Worm (Caenorhabditis elegans): ENCODE results near the gene F58E2.5.

Gene F58E2.5

DNA sequence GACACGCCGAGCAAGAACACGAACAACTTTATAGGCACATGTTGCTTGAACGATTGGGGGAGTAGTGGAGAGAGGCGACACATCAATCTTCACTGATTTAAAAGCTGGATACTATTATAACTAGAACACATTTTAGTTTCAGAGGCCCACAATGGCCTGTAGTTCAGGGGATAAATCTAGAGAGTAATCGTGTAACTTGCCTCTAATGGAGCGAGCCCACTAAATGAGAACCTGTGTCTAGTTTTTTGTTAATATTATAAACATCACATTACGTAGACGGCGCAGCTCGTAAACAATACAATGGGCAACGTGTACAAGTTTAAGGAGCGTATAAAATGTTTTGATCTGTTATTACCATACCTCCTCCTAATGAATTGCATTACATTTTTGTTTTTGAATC, at the start of gene F58E2.5:
TSS of gene F58E2.5 (plus strand) at position 301 of the 400 bp plus-strand sequence.
- no peak for TF ChIP-seq ztf-3 (GFP tag; optimal IDR thresholded peaks at IDR 0.05)
- TF ChIP-seq nhr-27 (tag; optimal IDR thresholded peaks at IDR 0.05): no peak
- TF ChIP-seq mel-28 (tag; optimal IDR thresholded peaks at IDR 0.05; ENCODE audit: borderline replicate concordance): no peak
- TF ChIP-seq B0261.1 (tag; optimal IDR thresholded peaks at IDR 0.05): no peak
- no peak for TF ChIP-seq ztf-22 (GFP tag; optimal IDR thresholded peaks at IDR 0.05)
- no peak for TF ChIP-seq F55B11.4 (tag; optimal IDR thresholded peaks at IDR 0.05; ENCODE audit: borderline replicate concordance, insufficient read depth)
- TF ChIP-seq mcd-1 (GFP tag; IDR thresholded peaks at IDR 0.05): no peak
- TF ChIP-seq athp-1 (tag; optimal IDR thresholded peaks at IDR 0.05): no peak
- TF ChIP-seq sea-2 (GFP tag; IDR thresholded peaks at IDR 0.05): no peak

DNA sequence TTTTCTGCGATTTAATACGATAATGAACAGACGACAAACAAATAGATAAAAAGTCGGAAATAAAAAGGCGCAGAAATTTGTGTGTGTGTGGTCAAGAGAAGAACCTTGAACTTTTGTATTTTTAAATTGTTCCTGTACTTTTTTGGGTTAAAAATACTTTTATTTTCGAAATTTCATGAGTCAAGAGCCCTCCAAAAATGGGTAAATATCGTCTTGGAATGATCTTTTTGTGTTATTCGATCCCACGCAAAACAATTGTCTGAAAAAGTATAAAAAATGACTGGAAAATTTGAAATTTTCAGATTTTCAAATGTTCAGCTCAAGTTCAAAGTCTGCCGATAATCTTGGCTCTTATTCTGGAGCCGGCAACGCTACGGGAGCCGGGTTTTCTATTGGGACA, 49.1 kb upstream of the F58E2.5 start, which contains the start of gene C04C3.14:
TSS of gene C04C3.14 (plus strand) at position 301 of the 400 bp plus-strand sequence.
- TF ChIP-seq aptf-3 (GFP tag; IDR thresholded peaks at IDR 0.05) (no peak), F57A8.1 (GFP tag; optimal IDR thresholded peaks at IDR 0.05) (no peak), nhr-27 (tag; optimal IDR thresholded peaks at IDR 0.05) (no peak), somi-1 (GFP tag; optimal IDR thresholded peaks at IDR 0.05) (no peak), chd-7 (tag; optimal IDR thresholded peaks at IDR 0.05) (no peak), mes-4 (tag; optimal IDR thresholded peaks at IDR 0.05) (no peak), tlf-1 (GFP tag; optimal IDR thresholded peaks at IDR 0.05) (no peak), D2030.7 (GFP tag; IDR thresholded peaks at IDR 0.05) (no peak), lir-1 (GFP tag; conservative IDR thresholded peaks at IDR 0.05) (no peak), B0035.1 (tag; optimal IDR thresholded peaks at IDR 0.05) (no peak), lin-35 (GFP tag; optimal IDR thresholded peaks at IDR 0.05) (no peak), Y95B8A.8 (GFP tag; IDR thresholded peaks at IDR 0.05) (no peak), B0019.2 (GFP tag; conservative IDR thresholded peaks at IDR 0.05) (no peak), ets-4 (GFP tag; optimal IDR thresholded peaks at IDR 0.05) (no peak), lin-54 (GFP tag; optimal IDR thresholded peaks at IDR 0.05) (no peak), snpc-4 (GFP tag; optimal IDR thresholded peaks at IDR 0.05) (no peak), snpc-4 (tag; optimal IDR thresholded peaks at IDR 0.05) (no peak), repo-1 (tag; optimal IDR thresholded peaks at IDR 0.05) (no peak), Y79H2A.3 (GFP tag; conservative IDR thresholded peaks at IDR 0.05) (no peak), hrde-1 (tag; optimal IDR thresholded peaks at IDR 0.05; ENCODE audit: borderline replicate concordance) (no peak), bed-1 (GFP tag; IDR thresholded peaks at IDR 0.05) (no peak)

DNA sequence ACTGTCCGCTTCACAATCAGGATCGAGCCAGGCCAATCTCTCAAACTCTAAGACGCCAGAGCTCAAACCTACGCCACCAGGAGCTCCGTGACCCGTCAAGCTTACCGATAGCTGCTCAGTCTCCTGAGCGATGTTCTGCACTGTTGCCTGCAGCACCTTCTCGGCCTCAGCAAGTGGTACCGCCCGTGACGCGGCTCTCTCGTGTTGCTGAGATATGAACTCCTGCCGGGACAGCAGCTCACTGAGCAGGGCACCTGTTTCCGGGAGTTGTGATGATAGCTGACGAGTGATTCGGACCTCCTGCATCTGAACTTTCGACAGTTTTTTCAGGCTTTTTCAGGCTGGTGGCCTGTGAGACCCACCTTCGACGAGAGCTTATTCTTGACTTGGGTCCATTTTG, 46.6 kb upstream of the F58E2.5 start:
- TF ChIP-seq zfh-2 (GFP tag; conservative IDR thresholded peaks at IDR 0.05): peak; percentile 62; the same call in 1 of the 2 replicates
- peak; percentile 50; the same call in 1 of the 2 replicates for TF ChIP-seq egrh-3 (GFP tag; IDR thresholded peaks at IDR 0.05)
- TF ChIP-seq B0035.1 (tag; optimal IDR thresholded peaks at IDR 0.05): no peak
- TF ChIP-seq bed-2 (GFP tag; IDR thresholded peaks at IDR 0.05): 0 out of 2 replicates have a peak, but pooled peaks have one; percentile 26

DNA sequence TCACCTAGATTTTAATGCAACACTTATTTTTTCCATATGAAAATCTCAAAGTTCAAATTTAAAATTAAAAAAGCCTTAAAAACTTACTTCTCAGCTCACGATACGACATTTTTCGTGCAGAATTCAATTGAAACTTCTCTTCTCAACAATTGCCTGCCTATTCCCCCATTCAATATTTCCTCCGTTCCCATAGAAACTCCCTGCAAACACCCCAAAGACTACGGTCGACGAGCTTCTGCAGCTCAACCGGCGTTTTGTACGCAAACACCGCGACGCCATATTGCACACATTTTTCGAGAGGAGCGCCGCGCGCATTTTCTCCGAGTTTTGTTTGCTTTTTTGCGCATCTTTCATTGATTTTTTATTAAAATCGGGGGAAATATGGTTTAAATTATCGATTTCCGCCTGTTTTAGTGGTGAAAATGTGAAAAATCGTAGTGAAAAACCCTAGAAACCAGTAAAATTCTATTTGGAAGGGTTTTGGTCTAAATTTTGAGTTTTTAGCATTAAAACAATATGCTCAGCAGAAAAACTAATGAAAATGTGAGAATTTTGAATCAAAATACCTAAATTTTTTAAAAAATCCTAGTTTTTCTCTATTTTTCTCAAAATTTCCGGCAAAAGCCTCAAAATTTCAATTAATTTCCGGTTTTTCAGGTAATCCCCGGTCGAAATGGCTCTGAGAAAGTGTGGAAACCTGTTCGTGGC, 45.5 kb upstream of the F58E2.5 start, which contains the start of the genes dyf-3 and pdhb-1:
TSS of gene dyf-3 (minus strand) at position 217 of the 708 bp plus-strand sequence.
TSS of gene pdhb-1 (plus strand) at position 658 of the 708 bp plus-strand sequence.
- TF ChIP-seq efl-1 (GFP tag; optimal IDR thresholded peaks at IDR 0.05) (peak; percentile 34), sea-2 (GFP tag; IDR thresholded peaks at IDR 0.05) (no peak), akir-1 (GFP tag; optimal IDR thresholded peaks at IDR 0.05) (no peak), mel-28 (tag; optimal IDR thresholded peaks at IDR 0.05; ENCODE audit: borderline replicate concordance) (no peak), B0019.2 (GFP tag; conservative IDR thresholded peaks at IDR 0.05) (no peak), tbp1 (GFP tag; optimal IDR thresholded peaks at IDR 0.05) (peak; percentile 10), dox-1 (GFP tag; IDR thresholded peaks at IDR 0.05) (peak; percentile 56; the same call in 1 of the 2 replicates), hlh-26 (GFP tag; conservative IDR thresholded peaks at IDR 0.05) (no peak), egl-44 (GFP tag; IDR thresholded peaks at IDR 0.05) (no peak), mcd-1 (GFP tag; IDR thresholded peaks at IDR 0.05) (peak; percentile 65), hmg-1.2 (GFP tag; IDR thresholded peaks at IDR 0.05) (peak; percentile 25; the same call in 1 of the 2 replicates), aptf-2 (GFP tag; conservative IDR thresholded peaks at IDR 0.05) (no peak), cebp-1 (GFP tag; IDR thresholded peaks at IDR 0.05) (no peak), cebp-1 (tag; optimal IDR thresholded peaks at IDR 0.05) (peak; percentile 8), ztf-6 (GFP tag; IDR thresholded peaks at IDR 0.05) (no peak), dpl-1 (GFP tag; optimal IDR thresholded peaks at IDR 0.05) (peak; percentile 25)
